Fruit fly (Drosophila melanogaster): ENCODE data around the gene Klp67A.

Klp67A gene

DNA sequence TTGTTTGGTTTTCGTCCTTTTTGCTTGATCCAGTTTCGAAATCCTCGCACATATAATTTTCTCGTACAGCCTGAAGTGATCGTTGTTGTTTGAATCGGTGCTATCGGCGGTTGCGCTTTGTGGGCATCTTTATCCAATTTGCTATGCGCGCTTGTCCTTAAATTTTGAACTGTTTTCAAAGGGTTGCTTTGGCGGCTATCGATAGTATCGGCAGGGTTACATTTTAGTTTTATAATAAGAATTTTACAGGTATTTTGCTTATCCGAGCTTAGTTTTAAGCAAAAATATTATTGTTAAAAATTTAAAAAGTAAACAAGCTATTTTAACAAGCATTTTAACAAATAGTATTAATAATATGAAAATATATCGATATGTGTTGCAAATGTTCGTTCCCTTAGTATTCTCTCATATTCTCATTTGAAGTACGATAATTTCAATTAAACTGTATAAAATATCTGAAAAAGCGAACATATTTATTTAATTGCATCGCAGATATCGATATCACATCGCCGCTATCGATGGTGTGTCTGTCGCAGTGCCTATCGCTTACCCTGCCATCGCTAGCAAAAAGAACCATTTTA lies at the start of gene Klp67A, which contains the start of gene CG4452:
Klp67A (minus strand) TSS at position 197 of the 581 bp plus-strand sequence.
CG4452 (plus strand) TSS at position 528 of the 581 bp plus-strand sequence.
- TF ChIP-seq Dll (optimal IDR thresholded peaks at IDR 0.05) = no peak
- no peak for TF ChIP-seq EcR (GFP tag; optimal IDR thresholded peaks at IDR 0.05)
- TF ChIP-seq psq (optimal IDR thresholded peaks at IDR 0.05) = peak; percentile 62

dm6 chr3L:9410754-9411423 lies 44.0 kb upstream of the Klp67A start, which contains the start of the genes CG4022 and Cpsf5:
Gene CG4022, minus strand, starts transcription at chr3L:9410832.
Gene Cpsf5, plus strand, starts transcription at chr3L:9411038.
- no peak for TF ChIP-seq Dll (optimal IDR thresholded peaks at IDR 0.05)
- no peak for TF ChIP-seq usp (GFP tag; optimal IDR thresholded peaks at IDR 0.05)
- TF ChIP-seq CG8478 (optimal IDR thresholded peaks at IDR 0.05) = no peak
- TF ChIP-seq psq (optimal IDR thresholded peaks at IDR 0.05) = no peak

DNA sequence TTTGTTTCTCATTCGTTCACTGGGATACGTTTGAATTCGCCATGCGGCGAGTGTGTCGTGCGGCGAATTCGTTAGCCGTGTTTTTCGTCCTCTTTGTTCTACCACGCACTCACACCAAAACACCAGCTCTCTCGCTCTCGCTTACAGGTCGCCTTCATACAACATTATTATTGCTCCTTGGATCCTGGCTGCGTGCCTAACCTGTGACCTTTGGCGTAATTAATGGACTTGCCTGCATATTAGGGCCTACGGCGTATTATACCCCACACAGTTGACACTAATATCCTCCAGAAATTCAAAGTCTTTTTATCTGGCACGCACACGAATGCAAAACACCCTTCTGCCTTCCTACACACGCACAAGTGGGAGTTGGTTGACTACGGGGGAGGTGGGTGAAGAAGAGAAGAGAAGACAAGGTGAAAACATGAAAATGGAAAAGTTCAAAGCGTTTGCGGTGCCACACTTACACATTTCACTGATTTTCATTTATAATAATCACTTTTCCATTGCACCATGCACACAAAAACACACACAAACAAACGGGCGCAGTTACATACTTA lies 43.3 kb upstream of the Klp67A start:
- TF ChIP-seq usp (GFP tag; optimal IDR thresholded peaks at IDR 0.05) (no peak), pan (optimal IDR thresholded peaks at IDR 0.05) (no peak), Dll (optimal IDR thresholded peaks at IDR 0.05) (no peak), psq (optimal IDR thresholded peaks at IDR 0.05) (no peak), CG8478 (optimal IDR thresholded peaks at IDR 0.05) (no peak), EcR (GFP tag; optimal IDR thresholded peaks at IDR 0.05) (no peak)

- TF ChIP-seq Dll (optimal IDR thresholded peaks at IDR 0.05) (no peak), usp (GFP tag; optimal IDR thresholded peaks at IDR 0.05) (no peak), CG8478 (optimal IDR thresholded peaks at IDR 0.05) (no peak), pan (optimal IDR thresholded peaks at IDR 0.05) (no peak), psq (optimal IDR thresholded peaks at IDR 0.05) (no peak), EcR (GFP tag; optimal IDR thresholded peaks at IDR 0.05) (no peak)
Observed at dm6 chr3L:9404497-9404896, 37.7 kb upstream of the Klp67A start, which contains the start of gene Cpr67B. Gene Cpr67B, plus strand, starts transcription at chr3L:9404797.

dm6 chr3L:9402157-9402890 lies 35.5 kb upstream of the Klp67A start, which contains the start of gene eIF4E1:
Gene eIF4E1, minus strand, starts transcription at chr3L:9402460.
- no peak for TF ChIP-seq Dll (optimal IDR thresholded peaks at IDR 0.05)
- no peak for TF ChIP-seq EcR (GFP tag; optimal IDR thresholded peaks at IDR 0.05)
- TF ChIP-seq CG8478 (optimal IDR thresholded peaks at IDR 0.05) = no peak
- no peak for TF ChIP-seq pan (optimal IDR thresholded peaks at IDR 0.05)
- no peak for TF ChIP-seq usp (GFP tag; optimal IDR thresholded peaks at IDR 0.05)

DNA sequence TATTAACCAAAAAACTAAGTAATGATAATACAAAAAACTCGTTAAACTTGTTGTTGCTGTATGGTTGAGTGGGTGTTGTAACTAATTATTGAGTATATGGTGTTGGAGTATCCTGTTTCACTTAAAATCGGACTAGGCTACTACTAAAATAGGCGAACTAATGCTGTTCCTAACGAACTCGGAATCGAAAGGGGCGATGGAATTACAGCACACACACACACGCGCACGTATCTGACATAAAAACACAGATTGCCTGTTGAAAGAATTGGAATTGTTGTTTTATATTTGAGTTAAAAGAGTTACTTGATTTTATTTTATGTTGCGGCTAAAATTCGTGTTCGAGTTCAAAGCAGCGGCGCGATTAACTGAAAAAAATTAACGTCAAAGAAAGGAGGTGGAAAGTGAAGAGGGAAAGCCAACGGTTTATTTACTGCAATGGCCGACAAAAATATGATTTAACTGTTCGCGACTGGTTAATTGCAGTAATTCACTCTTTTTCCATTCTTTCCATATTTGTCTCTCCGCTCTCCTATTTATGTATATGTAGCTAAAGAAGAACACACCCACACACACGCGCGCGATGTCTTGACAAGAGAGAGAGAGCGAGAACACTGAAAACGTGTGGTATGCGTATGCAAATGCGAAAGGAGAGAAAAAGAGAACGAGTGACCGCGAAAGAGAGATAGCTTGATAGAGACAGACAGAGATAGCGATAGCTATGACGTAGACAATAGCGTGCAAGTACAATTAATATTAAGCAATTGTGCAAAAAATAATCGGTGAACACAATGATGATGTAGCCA lies 34.7 kb upstream of the Klp67A start:
- TF ChIP-seq usp (GFP tag; optimal IDR thresholded peaks at IDR 0.05) = no peak
- no peak for TF ChIP-seq Dll (optimal IDR thresholded peaks at IDR 0.05)
- TF ChIP-seq psq (optimal IDR thresholded peaks at IDR 0.05) = no peak
- no peak for TF ChIP-seq EcR (GFP tag; optimal IDR thresholded peaks at IDR 0.05)
- TF ChIP-seq CG8478 (optimal IDR thresholded peaks at IDR 0.05) = peak; percentile 48
- no peak for TF ChIP-seq pan (optimal IDR thresholded peaks at IDR 0.05)

DNA sequence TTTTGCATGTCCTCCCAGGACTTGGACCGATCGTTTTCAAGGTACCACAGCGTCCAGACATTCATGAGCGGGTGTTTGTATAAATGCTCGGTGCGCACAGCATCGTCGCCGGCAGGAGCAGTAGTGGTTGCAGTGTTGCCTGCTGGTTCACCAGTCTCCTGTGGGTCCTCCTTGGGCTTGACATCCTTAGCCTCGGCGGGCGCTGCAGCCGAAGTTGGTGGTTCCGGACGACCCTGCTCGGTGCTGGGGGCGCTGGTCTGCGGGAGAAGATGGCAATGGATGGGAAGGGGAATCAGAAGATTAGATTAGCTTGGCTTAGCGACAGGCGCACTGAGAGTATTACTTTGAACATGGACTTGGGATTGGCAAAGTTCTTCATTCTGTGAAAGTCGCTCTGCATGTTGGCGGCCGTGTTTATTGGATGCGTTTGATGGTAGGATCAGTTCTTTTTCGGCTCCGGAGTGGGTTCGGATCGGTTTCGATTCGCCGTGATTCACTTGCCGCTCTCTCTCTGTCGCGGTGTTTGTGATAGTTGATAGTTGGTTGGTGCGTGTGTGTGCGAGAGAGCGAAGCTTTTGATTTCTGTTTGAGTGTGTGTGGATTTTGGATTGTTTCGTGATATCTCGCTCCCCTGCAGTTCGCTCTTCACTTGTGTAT lies 34.0 kb upstream of the Klp67A start:
- no peak for TF ChIP-seq EcR (GFP tag; optimal IDR thresholded peaks at IDR 0.05)
- no peak for TF ChIP-seq usp (GFP tag; optimal IDR thresholded peaks at IDR 0.05)
- no peak for TF ChIP-seq psq (optimal IDR thresholded peaks at IDR 0.05)
- TF ChIP-seq pan (optimal IDR thresholded peaks at IDR 0.05) = no peak
- TF ChIP-seq CG8478 (optimal IDR thresholded peaks at IDR 0.05) = no peak
- no peak for TF ChIP-seq Dll (optimal IDR thresholded peaks at IDR 0.05)

DNA sequence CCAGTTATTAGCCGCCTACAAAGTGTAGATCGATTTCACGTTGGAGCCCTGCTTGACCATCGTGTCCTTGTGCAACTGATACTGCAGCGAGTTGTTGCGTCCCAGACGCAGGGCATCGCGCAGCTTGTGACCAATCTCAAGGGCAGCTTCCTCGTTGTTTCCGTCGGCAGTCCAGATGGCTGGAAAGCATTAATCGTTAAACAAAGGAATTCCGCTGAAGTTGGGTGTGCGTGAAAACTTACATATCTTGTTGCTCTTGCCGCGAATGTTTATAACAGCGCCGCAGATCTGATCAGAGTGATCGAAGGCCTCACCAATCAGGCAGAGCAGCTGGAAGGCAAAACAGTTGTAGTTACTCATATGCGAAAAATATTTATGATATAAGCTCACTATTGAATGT lies 33.0 kb upstream of the Klp67A start:
- no peak for TF ChIP-seq CG8478 (optimal IDR thresholded peaks at IDR 0.05)
- TF ChIP-seq EcR (GFP tag; optimal IDR thresholded peaks at IDR 0.05) = no peak
- no peak for TF ChIP-seq Dll (optimal IDR thresholded peaks at IDR 0.05)
- TF ChIP-seq pan (optimal IDR thresholded peaks at IDR 0.05) = no peak
- TF ChIP-seq usp (GFP tag; optimal IDR thresholded peaks at IDR 0.05) = no peak

- TF ChIP-seq pan (optimal IDR thresholded peaks at IDR 0.05) (no peak), CG8478 (optimal IDR thresholded peaks at IDR 0.05) (no peak), psq (optimal IDR thresholded peaks at IDR 0.05) (no peak), EcR (GFP tag; optimal IDR thresholded peaks at IDR 0.05) (no peak), usp (GFP tag; optimal IDR thresholded peaks at IDR 0.05) (no peak), Dll (optimal IDR thresholded peaks at IDR 0.05) (no peak)
Observed at dm6 chr3L:9399013-9399750, 32.3 kb upstream of the Klp67A start, which contains the start of gene CG4080. Gene CG4080, minus strand, starts transcription at chr3L:9399227.

- TF ChIP-seq CG8478 (optimal IDR thresholded peaks at IDR 0.05) = no peak
- peak in 1 of 2 experiments; percentile 56 for TF ChIP-seq EcR (GFP tag; optimal IDR thresholded peaks at IDR 0.05)
Observed at dm6 chr3L:9398435-9398981, 31.7 kb upstream of the Klp67A start.

Measured in whole organism.